Fruit fly (Drosophila melanogaster) S2 (cell line): ENCODE data around the gene CG10211.
A peak's percentile ranks its signal among the peaks of the same experiment; 100 is the strongest.

Experiments used
- CG8478 ChIP-seq: fragments of >200 bp; optimal IDR thresholded peaks from 2 replicates; lab custom pipeline; 2018
- CTCF ChIP-seq, 2 experiments: fragments of >200 bp; optimal IDR thresholded peaks; 2 replicates each; lab custom pipeline; 2018

CG10211 gene

DNA sequence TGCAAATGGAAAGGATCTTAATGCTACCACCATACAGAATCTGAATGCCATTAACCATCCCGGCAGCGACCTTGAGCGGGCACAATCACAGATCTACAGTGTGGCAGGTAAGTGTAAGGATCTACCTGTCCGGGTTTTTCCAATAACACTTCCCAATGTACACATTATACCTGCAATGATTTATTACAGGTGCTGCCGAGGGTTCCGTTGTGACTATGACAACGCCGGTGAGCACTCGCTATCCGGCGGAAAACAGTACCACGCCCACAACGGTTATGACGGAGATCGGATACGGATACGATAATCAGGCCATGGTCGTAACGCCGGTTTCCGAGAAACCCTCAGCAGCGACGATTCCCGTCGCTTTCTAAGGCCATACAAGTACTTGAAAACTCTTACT, 30.5 kb upstream of the CG10211 start:
- no peak for TF ChIP-seq CG8478 (lab: Kevin White, UChicago)
- no peak for TF ChIP-seq CTCF (optimal IDR thresholded peaks at IDR 0.05; lab: Kevin White, UChicago)

DNA sequence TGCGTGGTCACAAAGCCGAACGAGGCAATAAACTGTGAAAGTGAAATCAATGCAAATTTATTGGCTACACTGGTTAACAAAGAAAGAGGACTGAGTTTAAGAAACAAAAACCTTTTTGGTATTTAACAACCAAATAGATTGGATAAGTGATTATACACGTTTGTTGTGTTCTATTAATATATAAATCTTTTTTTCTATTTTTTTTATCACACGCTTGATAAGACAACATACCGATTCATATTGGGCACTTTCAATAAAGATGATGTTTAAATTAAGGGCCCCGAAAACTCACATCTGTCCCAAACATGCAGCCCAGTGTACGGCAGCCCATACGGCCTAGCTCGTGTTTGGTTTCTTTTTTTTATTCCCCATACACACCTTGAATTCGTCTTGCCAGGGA, 24.2 kb upstream of the CG10211 start:
- TF ChIP-seq CTCF (optimal IDR thresholded peaks at IDR 0.05; lab: Kevin White, UChicago) (no peak), CG8478 (lab: Kevin White, UChicago) (no peak)

DNA sequence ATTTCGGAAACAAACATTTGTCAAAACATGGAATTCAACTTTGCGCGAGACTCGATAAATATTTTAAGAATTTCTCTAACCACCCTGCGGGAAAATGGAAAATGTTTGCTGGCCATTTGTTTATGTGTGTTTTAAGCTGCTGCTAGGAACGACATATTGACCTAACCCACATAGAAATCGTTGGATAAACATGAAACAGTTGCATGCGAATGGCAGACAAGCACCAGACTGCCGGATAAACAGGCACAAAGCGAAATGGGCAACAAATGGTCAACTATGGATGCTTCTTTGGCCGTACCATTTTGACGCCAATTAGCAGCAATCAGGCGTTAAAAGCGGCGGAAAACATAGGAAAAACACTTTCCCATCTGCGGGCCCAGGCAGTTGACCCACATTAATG, 20.5 kb upstream of the CG10211 start:
- TF ChIP-seq CG8478 (lab: Kevin White, UChicago) (no peak), CTCF (optimal IDR thresholded peaks at IDR 0.05; lab: Kevin White, UChicago) (no peak)

DNA sequence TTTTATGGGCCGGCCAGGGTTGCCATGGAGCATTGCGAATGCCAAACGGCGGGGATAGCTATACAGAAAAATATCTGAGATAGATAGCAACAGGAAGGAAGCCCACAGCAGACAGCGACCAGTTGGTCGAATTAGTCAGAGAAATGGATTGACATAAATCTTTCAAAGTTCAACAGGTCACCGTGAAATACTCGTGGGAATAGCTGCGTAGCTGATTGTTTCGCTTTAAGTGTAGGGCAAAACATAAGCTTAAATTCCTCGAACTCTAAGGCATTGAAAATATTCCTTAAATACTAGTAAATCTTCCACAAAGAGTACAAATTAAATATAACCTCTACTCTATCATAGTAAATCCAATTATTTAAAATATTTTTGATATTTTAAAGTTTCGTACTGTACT, 17.4 kb upstream of the CG10211 start:
- TF ChIP-seq CTCF (optimal IDR thresholded peaks at IDR 0.05; lab: Kevin White, UChicago) = no peak
- TF ChIP-seq CG8478 (lab: Kevin White, UChicago) = no peak

DNA sequence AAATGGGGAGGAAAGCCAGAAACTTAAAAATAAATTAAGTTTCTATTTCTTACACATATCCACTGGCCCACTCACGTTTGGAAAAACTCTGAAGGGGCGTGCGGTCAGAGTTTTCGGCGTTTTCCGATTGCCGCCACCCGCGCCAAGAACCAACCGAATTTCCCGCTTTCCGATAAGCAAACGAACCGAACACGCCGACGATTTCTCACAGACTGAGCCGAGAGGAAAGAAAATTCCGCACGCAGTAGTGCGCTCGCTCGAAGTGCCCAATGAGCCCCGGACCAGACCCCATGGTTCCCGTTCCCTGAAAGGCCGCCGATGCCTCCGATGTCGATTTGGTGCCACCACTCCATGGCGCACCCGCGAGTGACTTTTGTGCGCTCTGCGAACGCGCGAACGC, 13.5 kb upstream of the CG10211 start, which contains the start of gene kon:
TSS of gene kon (minus strand) at position 219 of the 400 bp plus-strand sequence.
- TF ChIP-seq CG8478 (lab: Kevin White, UChicago) = no peak
- no peak for TF ChIP-seq CTCF (optimal IDR thresholded peaks at IDR 0.05; lab: Kevin White, UChicago)

DNA sequence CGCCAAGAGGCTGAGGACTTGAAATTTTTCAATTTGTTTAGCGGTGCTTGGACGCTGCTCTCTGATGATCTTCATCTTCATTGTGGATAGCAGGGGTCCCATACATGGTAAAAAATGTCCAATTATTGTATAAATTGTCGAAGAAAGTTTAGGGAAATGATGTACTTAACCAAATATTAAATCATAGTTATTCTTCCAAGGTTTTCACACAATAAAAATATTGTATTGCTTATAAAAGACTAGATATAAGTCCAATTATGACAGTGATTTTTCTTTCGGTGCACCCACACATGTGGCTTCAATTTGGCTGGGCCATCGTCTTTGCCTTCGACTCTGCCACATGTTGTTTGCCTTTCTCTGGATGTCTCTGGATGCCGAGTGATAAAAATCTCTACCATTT, 12.4 kb upstream of the CG10211 start:
- TF ChIP-seq CG8478 (lab: Kevin White, UChicago) = no peak
- no peak for TF ChIP-seq CTCF (optimal IDR thresholded peaks at IDR 0.05; lab: Kevin White, UChicago)

DNA sequence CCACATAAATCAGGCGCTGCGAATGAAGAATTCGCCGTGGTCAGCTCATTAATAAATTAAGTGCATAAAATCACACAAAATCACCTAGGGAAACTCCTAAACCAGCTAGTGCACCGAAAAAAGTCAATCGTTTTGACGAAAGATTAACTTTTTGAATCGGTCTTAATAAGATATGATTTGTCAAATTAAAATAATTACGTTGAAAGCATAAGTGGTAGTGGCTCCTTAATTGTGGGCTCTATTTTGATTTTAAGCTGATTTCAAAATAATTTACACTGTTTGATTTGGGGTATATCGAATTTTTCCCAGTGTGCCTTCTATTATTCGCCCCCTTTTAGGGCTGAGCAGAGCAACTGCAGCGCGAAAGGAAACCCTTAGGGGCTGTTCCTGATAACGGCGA, 11.8 kb upstream of the CG10211 start:
- TF ChIP-seq CTCF (optimal IDR thresholded peaks at IDR 0.05; lab: Kevin White, UChicago) (no peak), CG8478 (lab: Kevin White, UChicago) (no peak)

DNA sequence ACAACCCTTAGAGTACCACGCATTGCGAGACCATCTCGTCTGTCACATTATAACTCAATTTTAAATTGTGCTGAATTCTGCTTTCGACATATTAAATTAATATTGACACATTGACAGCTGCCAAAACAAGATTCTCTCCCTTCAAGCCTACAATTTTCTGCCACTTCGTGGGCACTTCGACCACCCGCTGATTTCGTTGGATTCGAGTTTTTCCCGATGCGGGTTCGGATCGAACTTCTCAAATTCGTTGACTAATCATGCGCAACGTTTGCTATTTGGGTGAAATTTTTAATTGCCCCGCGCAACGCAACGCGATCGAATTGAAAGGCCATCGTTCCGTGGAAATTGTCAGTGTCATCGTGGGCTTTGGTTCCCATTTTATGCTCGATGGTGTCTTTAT, 10.4 kb upstream of the CG10211 start:
- TF ChIP-seq CG8478 (lab: Kevin White, UChicago) = no peak
- TF ChIP-seq CTCF (optimal IDR thresholded peaks at IDR 0.05; lab: Kevin White, UChicago) = no peak

DNA sequence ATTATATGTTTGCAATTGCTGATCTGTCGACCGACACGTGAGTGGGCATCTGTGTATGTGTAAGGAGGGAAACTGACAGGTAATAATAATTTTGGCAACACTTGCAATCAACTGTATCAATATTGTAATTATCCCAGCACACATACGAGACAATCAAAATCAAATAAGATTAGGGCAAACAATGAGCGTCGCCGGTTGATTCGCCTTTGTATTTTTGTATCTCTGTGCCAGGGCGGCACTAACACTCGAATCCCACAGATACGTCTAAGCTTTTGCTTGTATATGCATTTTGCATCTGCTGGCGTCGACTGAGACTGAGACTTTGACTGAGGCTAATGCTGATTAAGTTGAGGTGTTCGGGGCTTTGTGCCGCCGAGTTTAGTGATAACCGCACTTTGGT, 8.1 kb upstream of the CG10211 start, which contains the start of gene Ugt301D1:
TSS of gene Ugt301D1 (plus strand) at position 380 of the 400 bp plus-strand sequence.
- TF ChIP-seq CG8478 (lab: Kevin White, UChicago) (no peak), CTCF (optimal IDR thresholded peaks at IDR 0.05; lab: Kevin White, UChicago) (no peak)

DNA sequence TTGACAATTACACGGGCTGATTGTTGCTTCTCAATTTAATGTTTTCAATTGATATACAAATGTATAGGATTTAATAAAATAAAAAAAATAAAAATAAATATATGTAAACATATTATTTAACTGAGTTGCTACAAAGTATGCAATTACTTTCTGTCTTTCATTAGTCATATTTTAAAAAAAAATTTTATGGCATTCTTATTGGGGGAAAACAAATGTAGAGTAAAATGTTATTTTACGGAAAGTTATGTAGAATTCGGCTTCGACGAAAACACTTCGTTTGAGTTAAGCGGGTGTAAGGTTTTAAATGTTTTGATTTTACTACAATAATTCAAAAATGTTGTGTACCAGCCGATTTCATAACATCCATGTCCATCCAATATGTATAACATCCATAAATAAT, 3.9 kb upstream of the CG10211 start:
- TF ChIP-seq CG8478 (lab: Kevin White, UChicago) (no peak), CTCF (optimal IDR thresholded peaks at IDR 0.05; lab: Kevin White, UChicago) (peak in 1 of 2 experiments; percentile 33)

DNA sequence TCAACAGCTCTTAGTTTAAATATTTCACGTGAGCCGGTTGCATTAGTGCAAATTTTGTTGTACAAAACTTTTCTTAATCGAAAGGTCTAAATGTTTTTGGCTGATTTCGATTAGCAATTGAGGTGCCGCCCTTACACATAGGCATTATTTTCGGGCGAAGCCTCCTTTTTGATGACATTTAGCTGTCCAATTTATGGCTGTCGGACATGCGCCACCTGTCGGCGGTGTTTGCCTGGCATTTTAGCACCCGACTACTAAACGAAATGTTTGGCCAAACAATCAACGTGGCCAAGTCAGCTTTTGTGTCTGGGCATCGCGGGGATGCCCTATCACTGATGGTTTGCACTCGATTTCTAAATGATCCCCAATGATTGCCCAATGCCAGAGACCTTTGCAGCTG, 920 bp upstream of the CG10211 start:
- TF ChIP-seq CG8478 (lab: Kevin White, UChicago) (no peak), CTCF (optimal IDR thresholded peaks at IDR 0.05; lab: Kevin White, UChicago) (peak; percentile 73 to 79)

DNA sequence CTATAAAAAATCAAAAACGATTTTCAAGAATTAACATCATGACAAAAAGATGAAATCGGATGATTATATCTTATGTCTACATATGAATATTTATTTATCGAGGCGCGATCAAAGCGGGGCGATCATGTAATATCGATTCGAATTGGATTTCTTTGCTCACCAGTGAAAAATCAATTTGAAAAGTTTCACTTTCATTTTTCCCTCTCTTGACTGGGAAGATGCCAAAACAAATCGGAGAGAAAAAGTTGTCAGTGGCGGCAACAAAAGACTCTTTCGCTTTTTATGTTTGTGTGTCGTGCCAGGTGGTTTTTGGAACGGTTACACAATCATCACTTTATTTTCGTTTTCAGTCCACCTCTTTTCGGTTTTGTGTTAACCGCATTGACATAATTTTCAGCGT, 1.6 kb downstream of the CG10211 start:
- TF ChIP-seq CTCF (optimal IDR thresholded peaks at IDR 0.05; lab: Kevin White, UChicago) = no peak
- TF ChIP-seq CG8478 (lab: Kevin White, UChicago) = no peak

DNA sequence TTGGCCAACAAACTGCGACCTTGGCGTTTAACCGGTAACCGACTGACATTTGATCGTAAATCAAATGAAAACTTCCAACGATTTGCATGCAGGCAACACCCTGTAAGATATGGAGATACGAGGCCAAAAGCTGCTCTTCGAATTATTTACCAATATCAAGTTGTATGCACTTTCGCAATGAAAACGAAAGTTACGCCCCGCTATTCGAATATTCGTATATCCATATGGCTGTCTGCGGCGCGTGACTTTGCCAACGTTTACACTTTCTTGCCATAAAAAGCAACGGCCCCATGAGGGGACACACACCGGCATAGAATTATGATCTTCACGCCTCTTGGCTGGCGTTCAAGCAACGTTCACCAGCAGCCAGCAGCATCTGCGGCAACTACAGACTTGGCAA, 5.0 kb downstream of the CG10211 start:
- TF ChIP-seq CTCF (optimal IDR thresholded peaks at IDR 0.05; lab: Kevin White, UChicago) (no peak), CG8478 (lab: Kevin White, UChicago) (no peak)

DNA sequence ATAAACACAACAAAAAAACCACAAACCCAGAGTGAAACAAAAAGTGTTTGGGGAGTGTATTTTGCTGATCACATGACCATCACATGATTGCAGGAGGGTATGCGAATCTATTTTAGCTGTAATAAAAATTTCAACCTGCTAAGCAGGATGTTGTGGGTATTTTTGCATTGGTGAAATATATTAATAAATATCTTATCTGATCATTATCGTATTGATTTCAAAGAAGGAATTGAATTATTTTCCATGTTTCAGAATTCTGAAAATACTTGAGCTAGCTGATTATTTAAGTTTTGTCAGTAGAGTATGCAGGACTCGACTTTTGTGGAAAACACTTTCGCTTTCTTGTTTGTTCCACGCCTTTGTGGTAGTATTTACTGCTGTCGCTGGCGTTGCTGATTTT, 5.7 kb downstream of the CG10211 start:
- TF ChIP-seq CG8478 (lab: Kevin White, UChicago) (no peak), CTCF (optimal IDR thresholded peaks at IDR 0.05; lab: Kevin White, UChicago) (no peak)

DNA sequence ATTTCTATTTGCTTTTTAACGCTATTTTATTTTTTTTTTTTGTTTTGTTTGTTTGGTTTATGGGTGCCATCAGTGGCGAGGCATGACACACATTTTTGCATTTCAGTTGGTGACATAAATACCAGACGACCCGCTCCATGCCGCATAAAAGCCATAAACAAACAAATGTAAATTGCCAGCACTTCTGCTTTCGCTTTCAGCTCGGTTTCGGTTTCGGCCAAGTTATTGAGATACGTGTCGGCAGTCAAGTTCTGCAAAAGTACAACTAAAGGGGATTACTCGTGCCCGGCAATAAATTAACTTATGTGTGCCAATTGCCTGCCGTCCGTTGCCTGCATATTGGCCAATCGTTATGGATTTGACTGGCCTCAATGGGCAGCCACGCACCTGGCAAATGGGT, 7.6 kb downstream of the CG10211 start:
- TF ChIP-seq CTCF (optimal IDR thresholded peaks at IDR 0.05; lab: Kevin White, UChicago) (no peak), CG8478 (lab: Kevin White, UChicago) (no peak)

DNA sequence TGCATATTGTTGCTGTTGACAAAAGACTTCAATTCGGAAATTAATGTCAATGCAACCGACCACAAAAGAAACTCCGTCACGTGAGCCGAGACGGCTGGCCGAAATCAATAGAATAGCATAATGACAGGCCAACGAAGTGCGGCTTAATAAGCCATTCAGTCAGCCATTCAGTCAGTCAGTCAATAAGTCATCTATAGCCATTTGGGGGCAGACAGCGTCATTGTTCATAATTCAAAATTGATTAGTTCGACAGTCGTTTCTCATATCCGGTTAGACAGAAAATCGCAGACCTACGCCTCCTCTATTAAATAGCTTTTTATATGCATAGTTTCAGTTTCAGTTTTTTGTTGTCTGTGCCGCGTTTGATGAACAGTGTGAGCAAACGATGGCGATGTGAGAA, 8.7 kb downstream of the CG10211 start:
- TF ChIP-seq CTCF (optimal IDR thresholded peaks at IDR 0.05; lab: Kevin White, UChicago) = no peak
- no peak for TF ChIP-seq CG8478 (lab: Kevin White, UChicago)

DNA sequence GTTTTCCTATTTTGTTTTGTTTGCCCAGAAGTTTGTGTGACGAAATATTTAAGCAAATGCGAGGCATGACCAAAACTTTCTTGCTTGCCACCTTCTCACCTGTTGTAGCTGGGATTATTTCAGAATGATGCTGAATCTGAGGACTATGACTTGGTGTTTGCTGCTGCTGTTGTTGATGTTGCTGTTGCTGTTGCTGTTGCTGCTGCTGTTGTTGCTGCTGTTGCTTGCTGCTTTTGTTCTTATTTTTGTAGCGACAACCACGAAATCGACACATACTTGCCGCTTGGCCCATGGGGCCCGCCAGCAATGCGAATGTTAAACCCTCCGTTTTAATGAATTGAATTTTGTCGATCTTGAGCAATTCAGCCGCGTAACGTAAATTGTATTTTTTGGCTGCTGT, 29.1 kb downstream of the CG10211 start:
- TF ChIP-seq CG8478 (lab: Kevin White, UChicago) = no peak
- no peak for TF ChIP-seq CTCF (optimal IDR thresholded peaks at IDR 0.05; lab: Kevin White, UChicago)
